Worm (Caenorhabditis elegans): ENCODE results near the gene pals-26.

- TF ChIP-seq cog-1 (tag; optimal IDR thresholded peaks at IDR 0.05) = no peak
- TF ChIP-seq ztf-23 (GFP tag; IDR thresholded peaks at IDR 0.05) = no peak
- TF ChIP-seq flt-1 (GFP tag; IDR thresholded peaks at IDR 0.05) = no peak
These were observed 22.2 kb downstream of the pals-26 start, which contains the start of gene R07E5.5 for ce11 chrIII:4397115-4397514.

Data from whole organism, midembryonic.